Worm (Caenorhabditis elegans): ENCODE results near the gene F32G8.2.

- TF ChIP-seq pha-4 (tag; optimal IDR thresholded peaks at IDR 0.05) = no peak
- TF ChIP-seq K02D7.2 (tag; optimal IDR thresholded peaks at IDR 0.05) = no peak
- no peak for TF ChIP-seq che-1 (tag; optimal IDR thresholded peaks at IDR 0.05)
- TF ChIP-seq hlh-30 (tag; optimal IDR thresholded peaks at IDR 0.05; ENCODE audit: insufficient read depth) = no peak
- TF ChIP-seq lin-11 (tag; optimal IDR thresholded peaks at IDR 0.05) = no peak
- TF ChIP-seq sox-4 (tag; optimal IDR thresholded peaks at IDR 0.05) = no peak
- no peak for TF ChIP-seq rnt-1 (tag; optimal IDR thresholded peaks at IDR 0.05)
These were observed 15.1 kb downstream of the F32G8.2 start, which contains the start of gene cat-4 for ce11 chrV:10564830-10565365.

Measured in whole organism, late embryonic.